Worm (Caenorhabditis elegans) whole organism, L4 larva: Measurements from ENCODE around the gene srbc-82.

Experiments
- F37D6.2 ChIP-seq: sonication (generic microtip); optimal IDR thresholded peaks from 2 replicates; lab custom pipeline; 2016; ENCODE audit warnings: mild to moderate bottlenecking, missing genetic modification characterization, missing compliant biosample characterization
- F49E8.2 ChIP-seq: sonication (generic microtip); optimal IDR thresholded peaks from 2 replicates; lab custom pipeline; 2016; ENCODE audit warnings: missing compliant biosample characterization, mild to moderate bottlenecking, missing genetic modification characterization, borderline replicate concordance
- T20F7.1 ChIP-seq: fragments of 200-800 bp; sonication (Bioruptor generic); optimal IDR thresholded peaks from 2 replicates; lab custom pipeline; 2018; ENCODE audit warnings: mild to moderate bottlenecking, missing genetic modification characterization, missing compliant biosample characterization
- ZK546.5 ChIP-seq, 2 experiments: sonication (generic microtip); optimal IDR thresholded peaks; 2 replicates each; lab custom pipeline; 2017; ENCODE audit warnings: missing biosample characterization in 2 of 2, missing genetic modification characterization in 2 of 2
- arid-1 ChIP-seq: fragments of 200-800 bp; sonication (Bioruptor generic); conservative IDR thresholded peaks from 2 replicates; pipeline ENCODE4 v1.3.6; 2022; ENCODE audit warnings: missing genetic modification reagents, missing genetic modification characterization, missing compliant biosample characterization
- ceh-62 ChIP-seq: sonication (generic microtip); optimal IDR thresholded peaks from 2 replicates; lab custom pipeline; 2017; ENCODE audit warnings: missing biosample characterization, missing genetic modification characterization
- ctbp-1 ChIP-seq: fragments of 200-800 bp; sonication (Bioruptor generic); IDR thresholded peaks from 2 replicates; pipeline ENCODE4 v1.3.6; 2022; ENCODE audit warnings: missing genetic modification reagents, missing genetic modification characterization, missing compliant biosample characterization
- daf-16 ChIP-seq, 3 experiments: sonication (generic microtip); optimal IDR thresholded peaks; 2 replicates each; lab custom pipeline; 2016 to 2017; ENCODE audit warnings: missing genetic modification characterization in 3 of 3, missing genetic modification reagents in 3 of 3, mild to moderate bottlenecking in 2 of 3, missing compliant biosample characterization in 2 of 3, missing biosample characterization in 1 of 3, moderate library complexity in 1 of 3
- daf-19 ChIP-seq: fragments of 200-800 bp; sonication (Bioruptor generic); conservative IDR thresholded peaks from 2 replicates; pipeline ENCODE4 v1.3.6; 2022; ENCODE audit warnings: missing genetic modification characterization, missing compliant biosample characterization
- dmd-6 ChIP-seq: fragments of 200-800 bp; sonication (Bioruptor generic); IDR thresholded peaks from 2 replicates; pipeline ENCODE4 v1.3.6; 2022; ENCODE audit warnings: missing genetic modification reagents, missing genetic modification characterization, missing compliant biosample characterization
- dpl-1 ChIP-seq: fragments of 150-350 bp; optimal IDR thresholded peaks from 2 replicates; lab custom pipeline; 2014; ENCODE audit warnings: missing biosample characterization, missing genetic modification reagents, missing genetic modification characterization
- hlh-30 ChIP-seq: sonication (generic microtip); optimal IDR thresholded peaks from 2 replicates; lab custom pipeline; 2017; ENCODE audit warnings: antibody characterized with exemption, mild to moderate bottlenecking, missing genetic modification characterization, missing compliant biosample characterization; ENCODE audit not compliant: insufficient read depth
- hmg-1.1 ChIP-seq: fragments of 200-800 bp; sonication (Bioruptor generic); IDR thresholded peaks from 2 replicates; pipeline ENCODE4 v1.3.6; 2022; ENCODE audit warnings: missing genetic modification reagents, missing genetic modification characterization, missing compliant biosample characterization
- jun-1 ChIP-seq: fragments of 150-350 bp; optimal IDR thresholded peaks from 2 replicates; lab custom pipeline; 2014; ENCODE audit warnings: missing biosample characterization, missing genetic modification reagents, missing genetic modification characterization
- lin-13 ChIP-seq: fragments of 150-350 bp; optimal IDR thresholded peaks from 2 replicates; lab custom pipeline; 2014; ENCODE audit warnings: missing biosample characterization, missing genetic modification reagents, missing genetic modification characterization
- lin-15B ChIP-seq: fragments of 150-350 bp; sonication (generic microtip); optimal IDR thresholded peaks from 3 replicates; lab custom pipeline; 2014; ENCODE audit warnings: missing biosample characterization, missing genetic modification characterization
- mdl-1 ChIP-seq, 2 experiments: fragments of 150-350 bp in 1 of 2; sonication (generic microtip) in 1 of 2; optimal IDR thresholded peaks; 2 replicates each; lab custom pipeline; 2014 to 2017; ENCODE audit warnings: missing biosample characterization in 2 of 2, missing genetic modification characterization in 2 of 2
- mes-2 ChIP-seq: sonication (generic microtip); optimal IDR thresholded peaks from 2 replicates; lab custom pipeline; 2016; ENCODE audit warnings: missing genotype, mild to moderate bottlenecking, missing genetic modification characterization, missing compliant biosample characterization; ENCODE audit not compliant: poor library complexity, severe bottlenecking
- mxl-3 ChIP-seq: fragments of 200-800 bp; sonication (Bioruptor generic); optimal IDR thresholded peaks from 2 replicates; lab custom pipeline; 2018; ENCODE audit warnings: mild to moderate bottlenecking, missing genetic modification characterization, missing compliant biosample characterization
- nhr-237 ChIP-seq: sonication (generic microtip); optimal IDR thresholded peaks from 2 replicates; lab custom pipeline; 2017; ENCODE audit warnings: missing biosample characterization, missing genetic modification characterization
- nhr-28 ChIP-seq: fragments of 150-350 bp; optimal IDR thresholded peaks from 2 replicates; lab custom pipeline; 2014; ENCODE audit warnings: missing biosample characterization, missing genetic modification characterization
- nhr-42 ChIP-seq: fragments of 200-800 bp; sonication (Bioruptor generic); IDR thresholded peaks from 2 replicates; pipeline ENCODE4 v1.3.6; 2022; ENCODE audit warnings: missing genetic modification characterization, missing compliant biosample characterization
- nhr-48 ChIP-seq: sonication (generic microtip); optimal IDR thresholded peaks from 2 replicates; lab custom pipeline; 2016; ENCODE audit warnings: mild to moderate bottlenecking, missing genetic modification characterization, missing compliant biosample characterization
- nhr-76 ChIP-seq: fragments of 150-350 bp; optimal IDR thresholded peaks from 2 replicates; lab custom pipeline; 2014; ENCODE audit warnings: missing biosample characterization, missing genetic modification characterization
- pqm-1 ChIP-seq: sonication (generic microtip); optimal IDR thresholded peaks from 2 replicates; lab custom pipeline; 2017; ENCODE audit warnings: missing biosample characterization, missing genetic modification characterization
- rbr-2 ChIP-seq: sonication (generic microtip); optimal IDR thresholded peaks from 2 replicates; lab custom pipeline; 2016; ENCODE audit warnings: missing genotype, missing genetic modification characterization, missing compliant biosample characterization
- sdz-12 ChIP-seq: fragments of 200-800 bp; sonication (Bioruptor generic); optimal IDR thresholded peaks from 2 replicates; lab custom pipeline; 2018; ENCODE audit warnings: mild to moderate bottlenecking, missing genetic modification characterization, missing compliant biosample characterization
- spr-1 ChIP-seq: sonication (generic microtip); optimal IDR thresholded peaks from 2 replicates; lab custom pipeline; 2016; ENCODE audit warnings: mild to moderate bottlenecking, missing genetic modification characterization, missing compliant biosample characterization
- tag-97 ChIP-seq: fragments of 200-800 bp; sonication (Bioruptor generic); IDR thresholded peaks from 2 replicates; pipeline ENCODE4 v1.3.6; 2022; ENCODE audit warnings: missing genetic modification characterization, missing compliant biosample characterization
- unc-130 ChIP-seq: sonication (generic microtip); optimal IDR thresholded peaks from 2 replicates; lab custom pipeline; 2016; ENCODE audit warnings: missing genetic modification reagents, missing genetic modification characterization, missing compliant biosample characterization
- unc-62 ChIP-seq, 3 experiments: fragments of 150-350 bp in 1 of 3; sonication (generic microtip); optimal IDR thresholded peaks in 2 of 3; peaks in 1 of 3; 1 replicate in 1 of 3; 2 replicates in 2 of 3; lab custom pipeline; 2014 to 2017; ENCODE audit warnings: missing biosample characterization in 3 of 3, missing genetic modification characterization in 3 of 3, missing genetic modification reagents in 3 of 3, missing genotype in 1 of 3
- vab-7 ChIP-seq: fragments of 200-800 bp; sonication (Bioruptor generic); IDR thresholded peaks from 2 replicates; pipeline ENCODE4 v1.3.6; 2022; ENCODE audit warnings: missing genetic modification reagents, missing genetic modification characterization, missing compliant biosample characterization
- zfp-3 ChIP-seq: fragments of 200-800 bp; sonication (Bioruptor generic); conservative IDR thresholded peaks from 2 replicates; pipeline ENCODE4 v1.3.6; 2022; ENCODE audit warnings: missing genetic modification reagents, missing genetic modification characterization, missing compliant biosample characterization
- zip-11 ChIP-seq: fragments of 200-800 bp; sonication (Bioruptor generic); IDR thresholded peaks from 2 replicates; pipeline ENCODE4 v1.3.6; 2022; ENCODE audit warnings: missing genetic modification characterization, missing compliant biosample characterization
- zip-2 ChIP-seq: fragments of 150-350 bp; optimal IDR thresholded peaks from 2 replicates; lab custom pipeline; 2014; ENCODE audit warnings: missing biosample characterization, missing genetic modification characterization
- ztf-7 ChIP-seq: fragments of 150-350 bp; optimal IDR thresholded peaks from 2 replicates; lab custom pipeline; 2014; ENCODE audit warnings: missing biosample characterization, missing genetic modification characterization

Gene srbc-82

ce11 chrV:16292409-16292808 is 8.0 kb upstream of the srbc-82 start, which contains the start of gene oac-5:
oac-5 (plus strand) TSS chrV:16292709.
- TF ChIP-seq dmd-6 (GFP tag; lab: Robert Waterston, UW) = peak; percentile 75
- no peak for TF ChIP-seq F37D6.2

ce11 chrV:16297070-16297469 is 3.3 kb upstream of the srbc-82 start, which contains the start of gene srbc-83:
srbc-83 (plus strand) TSS chrV:16297370.
- TF ChIP-seq mdl-1 (tag; optimal IDR thresholded peaks at IDR 0.05; lab: Kevin White, UChicago) = no peak

ce11 chrV:16298669-16299068 is 1.7 kb upstream of the srbc-82 start, which contains the start of gene srbc-84:
srbc-84 (plus strand) TSS chrV:16298969.
- TF ChIP-seq lin-13 (GFP tag; lab: Kevin White, UChicago) (no peak), dpl-1 (GFP tag; lab: Kevin White, UChicago) (no peak), rbr-2 (tag; lab: Kevin White, UChicago) (no peak), mxl-3 (GFP tag; lab: Kevin White, UChicago) (no peak), nhr-237 (tag; lab: Kevin White, UChicago) (no peak), T20F7.1 (GFP tag; lab: Kevin White, UChicago) (no peak), mes-2 (no peak), jun-1 (tag; lab: Kevin White, UChicago) (no peak)

ce11 chrV:16299834-16300233 is 542 bp upstream of the srbc-82 start:
- TF ChIP-seq ztf-7 (tag; lab: Kevin White, UChicago) (no peak), zip-2 (tag; lab: Kevin White, UChicago) (no peak), nhr-28 (tag; lab: Kevin White, UChicago) (no peak), unc-62 (GFP tag; optimal IDR thresholded peaks at IDR 0.05 in 1 of 2; lab: Kevin White, UChicago) (no peak), unc-62 (tag; optimal IDR thresholded peaks at IDR 0.05; lab: Kevin White, UChicago) (no peak), nhr-76 (tag; lab: Kevin White, UChicago) (no peak), nhr-48 (tag; lab: Kevin White, UChicago) (no peak), ctbp-1 (no peak), mes-2 (no peak), vab-7 (GFP tag; lab: Robert Waterston, UW) (no peak), ceh-62 (no peak), F37D6.2 (no peak), zfp-3 (GFP tag; lab: Robert Waterston, UW) (no peak)
- TF ChIP-seq, all 104 proteins: peak for 0

- TF ChIP-seq spr-1 (tag; lab: Kevin White, UChicago) (no peak), rbr-2 (tag; lab: Kevin White, UChicago) (no peak), daf-16 (GFP tag; optimal IDR thresholded peaks at IDR 0.05; lab: Kevin White, UChicago) (no peak), daf-16 (tag; optimal IDR thresholded peaks at IDR 0.05; lab: Kevin White, UChicago) (peak; percentile 9), nhr-42 (no peak), unc-130 (GFP tag; lab: Kevin White, UChicago) (no peak), arid-1 (no peak), unc-62 (GFP tag; optimal IDR thresholded peaks at IDR 0.05 in 1 of 2; lab: Kevin White, UChicago) (peak in 1 of 2 experiments; percentile 65), unc-62 (tag; optimal IDR thresholded peaks at IDR 0.05; lab: Kevin White, UChicago) (no peak), lin-15B (tag; lab: Kevin White, UChicago) (no peak), ZK546.5 (tag; optimal IDR thresholded peaks at IDR 0.05; lab: Kevin White, UChicago) (no peak), nhr-28 (tag; lab: Kevin White, UChicago) (peak; percentile 27), tag-97 (GFP tag; lab: Robert Waterston, UW) (no peak), F49E8.2 (tag; lab: Kevin White, UChicago) (no peak), zip-11 (no peak), daf-19 (GFP tag; lab: Robert Waterston, UW) (no peak), pqm-1 (tag; lab: Kevin White, UChicago) (peak; percentile 37), hlh-30 (tag; lab: Kevin White, UChicago) (no peak), sdz-12 (GFP tag; lab: Kevin White, UChicago) (no peak), hmg-1.1 (no peak), nhr-48 (tag; lab: Kevin White, UChicago) (no peak)
- TF ChIP-seq, all 104 proteins: peak for 4
Measured at ce11 chrV:16302439-16302838, 2.1 kb downstream of the srbc-82 start, which contains the start of the genes C31A11.13 and oac-6. C31A11.13 (minus strand) TSS chrV:16302551. oac-6 (plus strand) TSS chrV:16302717.
